Worm (Caenorhabditis elegans): Measurements from ENCODE around the gene gon-1.

gon-1 gene

DNA sequence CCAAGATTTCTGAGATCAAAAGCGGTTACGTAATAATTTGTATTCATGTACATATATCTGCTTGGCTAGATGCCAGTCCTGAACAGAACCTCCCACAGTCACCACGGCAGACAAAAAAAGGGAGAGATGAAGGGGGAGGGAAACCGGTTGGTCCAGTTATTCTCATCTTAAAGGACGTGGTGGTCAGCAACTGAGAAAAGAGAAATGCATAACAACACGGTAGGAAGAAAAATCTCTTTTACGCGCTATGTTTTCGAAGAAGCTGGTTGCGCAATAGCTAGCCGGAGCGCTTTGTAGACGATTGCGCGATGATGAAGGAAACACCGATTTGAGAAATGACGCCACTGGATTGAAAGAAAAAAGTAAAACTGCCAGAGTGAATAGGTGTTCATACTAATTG lies 35.2 kb downstream of the gon-1 start (continued):
- TF ChIP-seq egrh-3 (GFP tag; IDR thresholded peaks at IDR 0.05) (no peak), cebp-1 (GFP tag; IDR thresholded peaks at IDR 0.05) (no peak), cebp-1 (tag; optimal IDR thresholded peaks at IDR 0.05) (no peak), attf-6 (GFP tag; IDR thresholded peaks at IDR 0.05) (no peak), pha-4 (tag; optimal IDR thresholded peaks at IDR 0.05) (no peak), unc-130 (GFP tag; optimal IDR thresholded peaks at IDR 0.05) (no peak)

DNA sequence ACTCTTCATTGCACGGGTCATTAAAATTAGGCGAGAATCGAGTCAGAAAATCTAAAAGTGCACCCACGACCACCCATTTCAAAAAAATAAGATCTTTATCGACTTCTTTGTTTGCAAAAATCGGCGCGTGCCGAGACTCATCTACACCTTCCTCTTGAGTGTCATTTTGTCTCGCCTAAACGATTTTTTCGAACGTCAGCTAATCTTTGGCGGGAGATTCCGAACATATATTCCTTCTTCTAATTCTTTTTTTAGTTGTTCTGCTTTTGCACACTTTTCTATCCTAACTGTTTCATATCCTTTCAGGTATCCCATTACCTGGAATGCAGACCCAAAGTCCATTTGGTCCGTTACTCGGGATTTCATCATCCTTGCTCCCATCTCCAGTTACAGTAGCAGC lies 37.0 kb downstream of the gon-1 start, which contains the start of gene bed-3:
Gene bed-3 (plus strand): TSS at position 301 of the 400 bp plus-strand sequence.
- TF ChIP-seq egl-44 (GFP tag; IDR thresholded peaks at IDR 0.05) (no peak), ztf-3 (GFP tag; optimal IDR thresholded peaks at IDR 0.05) (no peak), madf-6 (GFP tag; IDR thresholded peaks at IDR 0.05) (no peak), ccch-3 (GFP tag; optimal IDR thresholded peaks at IDR 0.05) (no peak), athp-1 (tag; optimal IDR thresholded peaks at IDR 0.05) (no peak), gei-17 (GFP tag; optimal IDR thresholded peaks at IDR 0.05) (no peak), B0019.2 (GFP tag; conservative IDR thresholded peaks at IDR 0.05) (no peak)

DNA sequence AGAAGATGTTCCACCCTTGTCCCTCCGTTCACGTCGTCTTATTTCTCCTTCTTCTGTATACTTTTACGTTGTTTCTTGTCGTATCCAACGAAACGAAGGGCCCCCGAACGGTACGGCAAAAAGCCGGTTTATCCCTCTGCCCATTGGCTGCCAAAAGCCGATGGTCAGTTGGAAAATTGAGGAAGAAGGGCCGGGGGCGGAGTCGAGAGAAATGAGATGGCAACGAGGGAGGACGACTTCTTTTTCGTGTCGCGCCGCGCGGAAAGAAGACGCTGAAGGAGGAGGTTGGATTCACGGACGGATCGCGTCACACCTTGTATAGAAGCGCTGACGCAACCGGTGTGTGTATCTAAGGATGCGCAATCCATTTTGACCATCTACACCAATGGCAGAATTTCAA lies 38.1 kb downstream of the gon-1 start:
- TF ChIP-seq zfh-2 (GFP tag; conservative IDR thresholded peaks at IDR 0.05), result peak; percentile 67
- TF ChIP-seq lir-1 (GFP tag; conservative IDR thresholded peaks at IDR 0.05), result no peak
- TF ChIP-seq pbrm-1 (GFP tag; IDR thresholded peaks at IDR 0.05), result no peak
- no peak for TF ChIP-seq F39B2.1 (GFP tag; IDR thresholded peaks at IDR 0.05)

ce11 chrIV:9913064-9913463 lies 40.2 kb downstream of the gon-1 start:
- TF ChIP-seq attf-3 (GFP tag; conservative IDR thresholded peaks at IDR 0.05), result no peak
- TF ChIP-seq B0336.3 (GFP tag; IDR thresholded peaks at IDR 0.05), result no peak
- TF ChIP-seq F22D6.2 (tag; optimal IDR thresholded peaks at IDR 0.05), result no peak

ce11 chrIV:9903608-9904007 lies 49.6 kb downstream of the gon-1 start, which contains the start of gene best-13:
TSS of gene best-13 (plus strand) at chrIV:9903908.
- TF ChIP-seq Y67H2A.10 (GFP tag; conservative IDR thresholded peaks at IDR 0.05) (no peak), ztf-6 (GFP tag; IDR thresholded peaks at IDR 0.05) (no peak), dpl-1 (GFP tag; optimal IDR thresholded peaks at IDR 0.05) (no peak), lsl-1 (GFP tag; optimal IDR thresholded peaks at IDR 0.05) (no peak), nhr-80 (tag; optimal IDR thresholded peaks at IDR 0.05) (no peak), rcor-1 (GFP tag; IDR thresholded peaks at IDR 0.05) (no peak), snpc-1.1 (tag; optimal IDR thresholded peaks at IDR 0.05; ENCODE audit: insufficient read depth) (no peak), C17E4.6 (GFP tag; IDR thresholded peaks at IDR 0.05) (no peak), xnd-1 (tag; optimal IDR thresholded peaks at IDR 0.05) (no peak), madf-8 (GFP tag; conservative IDR thresholded peaks at IDR 0.05) (no peak), F39B2.1 (GFP tag; IDR thresholded peaks at IDR 0.05) (no peak), ceh-100 (GFP tag; IDR thresholded peaks at IDR 0.05) (no peak), B0035.1 (tag; optimal IDR thresholded peaks at IDR 0.05) (no peak), F55B11.4 (tag; optimal IDR thresholded peaks at IDR 0.05; ENCODE audit: borderline replicate concordance, insufficient read depth) (no peak), K12H6.12 (tag; optimal IDR thresholded peaks at IDR 0.05) (no peak), nhr-27 (tag; optimal IDR thresholded peaks at IDR 0.05) (no peak), snpc-3.4 (tag; optimal IDR thresholded peaks at IDR 0.05) (no peak), F37B4.10 (GFP tag; IDR thresholded peaks at IDR 0.05) (no peak), Y53F4B.3 (GFP tag; IDR thresholded peaks at IDR 0.05) (no peak)
